Worm (Caenorhabditis elegans): Measurements from ENCODE around the gene C33G3.4.

The C33G3.4 gene

ce11 chrX:14115480-14116161 lies 44.7 kb downstream of the C33G3.4 start, which contains the start of gene F28H6.7:
TSS of gene F28H6.7 (plus strand) at chrX:14116111.
- peak; percentile 13; the same call in 1 of the 2 replicates for TF ChIP-seq grh-1 (GFP tag; IDR thresholded peaks at IDR 0.05)
- no peak for TF ChIP-seq nhr-85 (tag)
- TF ChIP-seq swsn-7 (tag; optimal IDR thresholded peaks at IDR 0.05): peak; percentile 27
- TF ChIP-seq elt-2 (tag; optimal IDR thresholded peaks at IDR 0.05): peak; percentile 36
- TF ChIP-seq fkh-4 (tag; optimal IDR thresholded peaks at IDR 0.05; ENCODE audit: borderline replicate concordance): no peak
- TF ChIP-seq nhr-19 (GFP tag; conservative IDR thresholded peaks at IDR 0.05): peak; percentile 34; the same call in 1 of the 2 replicates
- no peak for TF ChIP-seq zip-4 (GFP tag; optimal IDR thresholded peaks at IDR 0.05)
- no peak for TF ChIP-seq mef-2 (tag; optimal IDR thresholded peaks at IDR 0.05)
- peak in 1 of 6 experiments; percentile 24 for TF ChIP-seq elt-3 (tag; optimal IDR thresholded peaks at IDR 0.05)
- TF ChIP-seq unc-30 (tag; optimal IDR thresholded peaks at IDR 0.05): no peak
- no peak for TF ChIP-seq ceh-82 (tag; optimal IDR thresholded peaks at IDR 0.05)
- TF ChIP-seq mab-9 (GFP tag; IDR thresholded peaks at IDR 0.05): no peak
- peak; percentile 24 for TF ChIP-seq xbp-1 (tag; optimal IDR thresholded peaks at IDR 0.05)
- TF ChIP-seq egl-27 (tag; optimal IDR thresholded peaks at IDR 0.05): no peak
- no peak for TF ChIP-seq ces-1 (GFP tag; optimal IDR thresholded peaks at IDR 0.05)
- no peak for TF ChIP-seq unc-98 (GFP tag; IDR thresholded peaks at IDR 0.05)
- TF ChIP-seq fkh-10 (GFP tag; optimal IDR thresholded peaks at IDR 0.05): peak; percentile 10
- no peak for TF ChIP-seq ceh-8 (GFP tag; optimal IDR thresholded peaks at IDR 0.05)
- no peak for TF ChIP-seq irx-1 (tag; optimal IDR thresholded peaks at IDR 0.05)
- no peak for TF ChIP-seq ztf-4 (tag; optimal IDR thresholded peaks at IDR 0.05)
- peak; percentile 44 for TF ChIP-seq blmp-1 (tag; optimal IDR thresholded peaks at IDR 0.05)
- TF ChIP-seq lin-35 (GFP tag; optimal IDR thresholded peaks at IDR 0.05): peak in 1 of 2 experiments; percentile 70
- TF ChIP-seq sup-37 (GFP tag; optimal IDR thresholded peaks at IDR 0.05): no peak
- TF ChIP-seq lin-15B (tag; optimal IDR thresholded peaks at IDR 0.05): no peak
- TF ChIP-seq Y116A8C.19 (tag; optimal IDR thresholded peaks at IDR 0.05; ENCODE audit: borderline replicate concordance): no peak
- TF ChIP-seq nhr-12 (tag; optimal IDR thresholded peaks at IDR 0.05): no peak
- no peak for TF ChIP-seq ceh-63 (GFP tag; optimal IDR thresholded peaks at IDR 0.05)
- peak; percentile 9 for TF ChIP-seq fos-1 (tag; optimal IDR thresholded peaks at IDR 0.05)
- TF ChIP-seq mdl-1 (tag; optimal IDR thresholded peaks at IDR 0.05): peak in 1 of 2 experiments; percentile 16
- no peak for TF ChIP-seq aly-2 (tag; optimal IDR thresholded peaks at IDR 0.05)
- TF ChIP-seq dsc-1 (tag; optimal IDR thresholded peaks at IDR 0.05): peak; percentile 43
- no peak for TF ChIP-seq lin-14 (GFP tag; optimal IDR thresholded peaks at IDR 0.05)
- TF ChIP-seq tlp-1 (tag; optimal IDR thresholded peaks at IDR 0.05): no peak
- TF ChIP-seq fkh-8 (tag; optimal IDR thresholded peaks at IDR 0.05): no peak
- TF ChIP-seq nhr-47 (tag; optimal IDR thresholded peaks at IDR 0.05): peak; percentile 37
- peak; percentile 49 for TF ChIP-seq nhr-71 (tag; optimal IDR thresholded peaks at IDR 0.05)
- TF ChIP-seq lin-13 (GFP tag; optimal IDR thresholded peaks at IDR 0.05): no peak
- TF ChIP-seq hlh-17 (GFP tag; optimal IDR thresholded peaks at IDR 0.05; ENCODE audit: borderline replicate concordance): no peak
- TF ChIP-seq tbx-2 (tag; optimal IDR thresholded peaks at IDR 0.05): peak; percentile 29
- TF ChIP-seq C16A3.4 (tag; optimal IDR thresholded peaks at IDR 0.05): peak; percentile 23
- TF ChIP-seq isw-1 (GFP tag; IDR thresholded peaks at IDR 0.05): no peak
- peak; percentile 28 for TF ChIP-seq nhr-77 (tag; optimal IDR thresholded peaks at IDR 0.05)
- peak; percentile 51 for TF ChIP-seq nhr-90 (tag; optimal IDR thresholded peaks at IDR 0.05; ENCODE audit: poor library complexity)
- no peak for TF ChIP-seq hpl-2 (GFP tag; optimal IDR thresholded peaks at IDR 0.05)
- no peak for TF ChIP-seq pqm-1 (tag; optimal IDR thresholded peaks at IDR 0.05)
- TF ChIP-seq C34B4.2 (tag; optimal IDR thresholded peaks at IDR 0.05): no peak
- peak; percentile 8 for TF ChIP-seq pax-3 (tag; optimal IDR thresholded peaks at IDR 0.05)
- TF ChIP-seq unc-62 (GFP tag; optimal IDR thresholded peaks at IDR 0.05): no peak
- TF ChIP-seq snu-23 (GFP tag; optimal IDR thresholded peaks at IDR 0.05): peak; percentile 64
- no peak for TF ChIP-seq skn-1 (tag; optimal IDR thresholded peaks at IDR 0.05)
- peak; percentile 41 for TF ChIP-seq nhr-20 (tag; optimal IDR thresholded peaks at IDR 0.05)

Data from whole organism, L1 larva.